Fruit fly (Drosophila melanogaster) whole organism, pupa: ENCODE results near the gene CG12236.

Source experiments
- EcR ChIP-seq: fragments of 200-800 bp; sonication (Bioruptor generic); optimal IDR thresholded peaks from 3 replicates; lab custom pipeline; 2019; ENCODE audit warnings: missing biosample characterization, missing genetic modification characterization, mild to moderate bottlenecking, moderate library complexity, missing genetic modification reagents
- Pif1A ChIP-seq: fragments of 200-800 bp; sonication (Bioruptor generic); optimal IDR thresholded peaks from 3 replicates; lab custom pipeline; 2016; ENCODE audit warnings: missing biosample characterization, missing genetic modification characterization
- gl ChIP-seq: fragments of 200-800 bp; sonication (Bioruptor generic); optimal IDR thresholded peaks from 2 replicates; lab custom pipeline; 2018; ENCODE audit warnings: missing biosample characterization, mild to moderate bottlenecking, missing genetic modification characterization
- rn ChIP-seq: fragments of 200-800 bp; sonication (Bioruptor generic); IDR thresholded peaks from 2 replicates; pipeline ENCODE4 v1.3.6; 2022; ENCODE audit warnings: missing biosample characterization, missing genetic modification characterization

dm6 chrX:5941824-5942223, 33.9 kb downstream of the CG12236 start:
- TF ChIP-seq EcR (GFP tag; lab: Kevin White, UChicago) (no peak), Pif1A (GFP tag; lab: Kevin White, UChicago) (no peak), gl (tag; lab: Kevin White, UChicago) (no peak), rn (GFP tag; lab: Robert Waterston, UW) (no peak)
